Fruit fly (Drosophila melanogaster) whole organism, wandering third instar larva: ENCODE results near the gene nop5.
A peak's percentile ranks its signal among the peaks of the same experiment; 100 is the strongest.

Experiments used
- Abd-B ChIP-seq: fragments of >200 bp; optimal IDR thresholded peaks from 2 replicates; lab custom pipeline; 2017; ENCODE audit warnings: missing biosample characterization, missing genetic modification characterization
- CG32264 ChIP-seq: fragments of 200-800 bp; sonication (Bioruptor generic); optimal IDR thresholded peaks from 2 replicates; lab custom pipeline; 2016; ENCODE audit warnings: missing biosample characterization, missing genetic modification characterization
- CG9705 ChIP-seq: fragments of 200-800 bp; sonication (Bioruptor generic); optimal IDR thresholded peaks from 2 replicates; lab custom pipeline; 2018; ENCODE audit warnings: missing biosample characterization, mild to moderate bottlenecking, missing genetic modification characterization
- CrebA ChIP-seq: fragments of 200-800 bp; sonication (Bioruptor generic); optimal IDR thresholded peaks from 2 replicates; lab custom pipeline; 2016; ENCODE audit warnings: missing biosample characterization, mild to moderate bottlenecking, missing genetic modification characterization, borderline replicate concordance
- Dfd ChIP-seq: fragments of >200 bp; optimal IDR thresholded peaks from 2 replicates; lab custom pipeline; 2017; ENCODE audit warnings: missing biosample characterization, missing genetic modification characterization
- Dif ChIP-seq: fragments of 200-275, 200-300 bp; sonication (Bioruptor generic); optimal IDR thresholded peaks from 2 replicates; lab custom pipeline; 2018; ENCODE audit warnings: missing biosample characterization, missing genetic modification characterization; ENCODE audit not compliant: partially characterized antibody
- GATAd ChIP-seq: sonication (Bioruptor generic); optimal IDR thresholded peaks from 2 replicates; lab custom pipeline; 2016; ENCODE audit warnings: missing biosample characterization, missing genetic modification characterization
- HLH106 ChIP-seq: fragments of 200-800 bp; optimal IDR thresholded peaks from 3 replicates; lab custom pipeline; 2019; ENCODE audit warnings: missing biosample characterization, mild to moderate bottlenecking, missing genetic modification characterization, moderate library complexity
- Hnf4 ChIP-seq: fragments of 200-800 bp; sonication (Bioruptor generic); optimal IDR thresholded peaks from 2 replicates; lab custom pipeline; 2016; ENCODE audit warnings: missing biosample characterization, mild to moderate bottlenecking, missing genetic modification characterization
- Hr83 ChIP-seq: fragments of 200-300 bp; sonication (Bioruptor generic); optimal IDR thresholded peaks from 2 replicates; lab custom pipeline; 2016; ENCODE audit warnings: missing biosample characterization, mild to moderate bottlenecking, missing genetic modification characterization, moderate library complexity; ENCODE audit not compliant: poor library complexity, severe bottlenecking
- Jra ChIP-seq: sonication (Bioruptor generic); optimal IDR thresholded peaks from 2 replicates; lab custom pipeline; 2016; ENCODE audit warnings: missing biosample characterization, missing genetic modification characterization
- Mio ChIP-seq: sonication (Bioruptor generic); optimal IDR thresholded peaks from 2 replicates; lab custom pipeline; 2016; ENCODE audit warnings: missing biosample characterization, missing genetic modification characterization
- Myc ChIP-seq: fragments of >200 bp; optimal IDR thresholded peaks from 2 replicates; lab custom pipeline; 2017
- N ChIP-seq: fragments of >200 bp; optimal IDR thresholded peaks from 2 replicates; lab custom pipeline; 2018; ENCODE audit warnings: missing biosample characterization, missing external identifiers, missing genetic modification characterization
- OdsH ChIP-seq: fragments of 200-800 bp; sonication (Bioruptor generic); optimal IDR thresholded peaks from 2 replicates; lab custom pipeline; 2016; ENCODE audit warnings: missing biosample characterization, mild to moderate bottlenecking, missing genetic modification characterization
- Rel ChIP-seq, 2 experiments: fragments of 200-800 bp; sonication (Bioruptor generic) in 1 of 2; optimal IDR thresholded peaks; 2 replicates in 1 of 2; 3 replicates in 1 of 2; lab custom pipeline; 2016 to 2019; ENCODE audit warnings: mild to moderate bottlenecking in 2 of 2, missing biosample characterization in 2 of 2, missing genetic modification characterization in 2 of 2, moderate library complexity in 1 of 2
- Sp1 ChIP-seq: fragments of 200-800 bp; sonication (Bioruptor generic); optimal IDR thresholded peaks from 3 replicates; lab custom pipeline; 2019; ENCODE audit warnings: missing biosample characterization, mild to moderate bottlenecking, missing genetic modification characterization, moderate library complexity
- Vsx2 ChIP-seq: fragments of 200-300, 225-300 bp; sonication (Bioruptor generic); optimal IDR thresholded peaks from 2 replicates; lab custom pipeline; 2018; ENCODE audit warnings: missing biosample characterization, missing genetic modification characterization; ENCODE audit not compliant: partially characterized antibody
- br ChIP-seq: fragments of 200-800 bp; sonication (Bioruptor generic); optimal IDR thresholded peaks from 2 replicates; lab custom pipeline; 2016; ENCODE audit warnings: missing biosample characterization, missing genetic modification characterization
- brk ChIP-seq: fragments of 200-800 bp; sonication (Bioruptor generic); optimal IDR thresholded peaks from 2 replicates; lab custom pipeline; 2016; ENCODE audit warnings: missing biosample characterization, mild to moderate bottlenecking, missing genetic modification characterization
- dl ChIP-seq, 2 experiments: fragments of 175-275, 200-275 bp in 1 of 2; fragments of 200-275 bp in 1 of 2; sonication (Bioruptor generic); optimal IDR thresholded peaks; lab custom pipeline; 2018; ENCODE audit warnings: mild to moderate bottlenecking in 2 of 2, missing biosample characterization in 2 of 2, missing genetic modification characterization in 2 of 2, moderate library complexity in 2 of 2; ENCODE audit not compliant: partially characterized antibody in 2 of 2, insufficient read depth in 1 of 2
- dmrt93B ChIP-seq: fragments of 200-800 bp; sonication (Bioruptor generic); optimal IDR thresholded peaks from 2 replicates; lab custom pipeline; 2018; ENCODE audit warnings: missing biosample characterization, mild to moderate bottlenecking, missing genetic modification characterization
- dsf ChIP-seq: sonication (Bioruptor generic); optimal IDR thresholded peaks from 2 replicates; lab custom pipeline; 2016; ENCODE audit warnings: missing biosample characterization, missing genetic modification characterization, borderline replicate concordance
- ey ChIP-seq: fragments of 200-800 bp; sonication (Bioruptor generic); optimal IDR thresholded peaks from 2 replicates; lab custom pipeline; 2016; ENCODE audit warnings: missing biosample characterization, missing genetic modification characterization
- foxo ChIP-seq, 2 experiments: fragments of 200-800 bp; sonication (Bioruptor generic); optimal IDR thresholded peaks; 2 replicates in 1 of 2; 3 replicates in 1 of 2; lab custom pipeline; 2016 to 2017; ENCODE audit warnings: missing biosample characterization in 2 of 2, missing genetic modification characterization in 2 of 2
- fru ChIP-seq: fragments of 200-800 bp; sonication (Bioruptor generic); optimal IDR thresholded peaks from 3 replicates; lab custom pipeline; 2016; ENCODE audit warnings: missing biosample characterization, mild to moderate bottlenecking, missing genetic modification characterization
- h ChIP-seq: fragments of 200-800 bp; sonication (Bioruptor generic); optimal IDR thresholded peaks from 3 replicates; lab custom pipeline; 2016; ENCODE audit warnings: missing biosample characterization, mild to moderate bottlenecking, missing genetic modification characterization
- jim ChIP-seq: fragments of 175-275, 200-325 bp; sonication (Bioruptor generic); optimal IDR thresholded peaks from 2 replicates; lab custom pipeline; 2016; ENCODE audit warnings: missing biosample characterization, mild to moderate bottlenecking, missing genetic modification characterization
- lola ChIP-seq: fragments of >200 bp; optimal IDR thresholded peaks from 2 replicates; lab custom pipeline; 2017; ENCODE audit warnings: missing biosample characterization, missing genetic modification characterization
- pan ChIP-seq: fragments of >200 bp; optimal IDR thresholded peaks from 2 replicates; lab custom pipeline; 2017
- psq ChIP-seq: fragments of 200-800 bp; sonication (Bioruptor generic); optimal IDR thresholded peaks from 3 replicates; lab custom pipeline; 2017; ENCODE audit warnings: missing biosample characterization, mild to moderate bottlenecking, missing genetic modification characterization, moderate library complexity
- rgr ChIP-seq: fragments of 200-800 bp; sonication (Bioruptor generic); optimal IDR thresholded peaks from 3 replicates; lab custom pipeline; 2016; ENCODE audit warnings: missing biosample characterization, mild to moderate bottlenecking, missing genetic modification characterization
- sage ChIP-seq: fragments of 200-800 bp; sonication (Bioruptor generic); optimal IDR thresholded peaks from 2 replicates; lab custom pipeline; 2016; ENCODE audit warnings: missing biosample characterization, mild to moderate bottlenecking, missing genetic modification characterization
- sv ChIP-seq: fragments of 200-800 bp; sonication (Bioruptor generic); optimal IDR thresholded peaks from 3 replicates; lab custom pipeline; 2016; ENCODE audit warnings: missing biosample characterization, missing genetic modification characterization
- tai ChIP-seq: sonication (Bioruptor generic); optimal IDR thresholded peaks from 2 replicates; lab custom pipeline; 2016; ENCODE audit warnings: missing biosample characterization, missing genetic modification characterization
- usp ChIP-seq: fragments of >200 bp; optimal IDR thresholded peaks from 2 replicates; lab custom pipeline; 2017; ENCODE audit warnings: missing biosample characterization, missing genetic modification characterization
- woc ChIP-seq: sonication (Bioruptor generic); optimal IDR thresholded peaks from 2 replicates; lab custom pipeline; 2016; ENCODE audit warnings: missing biosample characterization, mild to moderate bottlenecking, missing genetic modification characterization

Gene nop5

DNA sequence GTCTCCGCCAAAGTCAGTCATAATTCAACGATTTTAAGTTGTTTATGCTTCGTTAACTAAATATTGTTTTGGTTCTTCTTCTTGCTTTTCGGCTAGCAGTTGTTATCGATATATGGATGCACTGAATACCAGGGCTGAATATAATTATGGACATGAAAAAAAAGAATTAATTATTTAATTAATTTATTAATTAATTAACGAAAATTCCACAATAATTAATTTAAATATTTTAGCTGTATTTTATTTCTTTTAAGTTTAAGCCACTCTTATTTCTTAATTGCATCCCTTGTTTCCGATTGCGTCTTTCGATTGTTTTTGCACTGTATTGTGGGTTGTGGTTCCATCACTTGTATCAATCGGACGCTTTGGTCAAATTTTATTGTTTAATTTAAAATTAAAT lies 31.6 kb upstream of the nop5 start, which contains the start of the genes Gas41 and SA1:
Gene Gas41 (minus strand): TSS at position 112 of the 400 bp plus-strand sequence.
Gene SA1 (plus strand): TSS at position 326 of the 400 bp plus-strand sequence.
- TF ChIP-seq Hr83 (no peak), dsf (GFP tag; lab: Kevin White, UChicago) (peak; percentile 78), sage (GFP tag; lab: Kevin White, UChicago) (no peak), Mio (no peak), foxo (GFP tag; optimal IDR thresholded peaks at IDR 0.05; lab: Kevin White, UChicago) (no peak), rgr (GFP tag; lab: Kevin White, UChicago) (no peak), br (peak; percentile 62), lola (GFP tag; lab: Kevin White, UChicago) (no peak), Dfd (GFP tag; lab: Kevin White, UChicago) (no peak), ey (GFP tag; lab: Kevin White, UChicago) (peak; percentile 76), dmrt93B (GFP tag; lab: Kevin White, UChicago) (no peak), Abd-B (GFP tag; lab: Kevin White, UChicago) (no peak), Sp1 (GFP tag; lab: Kevin White, UChicago) (peak; percentile 90), Jra (GFP tag; lab: Kevin White, UChicago) (no peak), woc (no peak), jim (GFP tag; lab: Kevin White, UChicago) (no peak), Rel (GFP tag; optimal IDR thresholded peaks at IDR 0.05; lab: Kevin White, UChicago) (no peak), Rel (tag; optimal IDR thresholded peaks at IDR 0.05; lab: Kevin White, UChicago) (no peak), brk (GFP tag; lab: Kevin White, UChicago) (no peak), CG9705 (GFP tag; lab: Kevin White, UChicago) (peak; percentile 64), psq (GFP tag; lab: Kevin White, UChicago) (peak; percentile 44), dl (GFP tag; optimal IDR thresholded peaks at IDR 0.05; lab: Kevin White, UChicago; ENCODE audit: insufficient read depth in 1 of 2, partially characterized antibody in 2 of 2) (no peak), tai (no peak), usp (no peak), sv (peak; percentile 44), Myc (no peak), GATAd (GFP tag; lab: Kevin White, UChicago) (no peak), pan (lab: Kevin White, UChicago) (no peak), h (GFP tag; lab: Kevin White, UChicago) (no peak), OdsH (GFP tag; lab: Kevin White, UChicago) (peak; percentile 88), fru (GFP tag; lab: Kevin White, UChicago) (no peak), CG32264 (GFP tag; lab: Kevin White, UChicago) (no peak), Hnf4 (GFP tag; lab: Kevin White, UChicago) (no peak), HLH106 (tag; lab: Kevin White, UChicago) (peak; percentile 91), N (no peak), Vsx2 (GFP tag; lab: Kevin White, UChicago) (no peak), Dif (GFP tag; lab: Kevin White, UChicago) (no peak)
- TF ChIP-seq, all 38 proteins: peak for 9

DNA sequence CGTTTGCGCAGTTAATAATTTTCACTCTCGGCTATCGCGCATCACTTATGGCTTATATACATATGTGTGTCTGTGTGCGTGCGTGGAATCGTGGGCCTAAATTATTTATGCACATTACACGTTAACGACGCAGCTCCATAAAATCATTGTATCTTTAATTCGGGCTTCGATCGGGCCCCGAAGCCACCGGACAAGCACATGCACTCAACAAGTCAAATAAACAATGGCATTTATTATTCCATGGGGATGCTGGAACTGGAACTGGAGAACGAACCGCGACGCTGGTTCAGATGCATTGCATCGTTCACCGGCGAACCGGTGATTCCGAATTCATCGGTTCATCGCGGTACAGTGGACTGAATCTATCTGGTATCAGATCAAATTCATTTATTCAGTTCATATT lies 30.0 kb upstream of the nop5 start, which contains the start of gene ihog:
Gene ihog (minus strand): TSS at position 269 of the 403 bp plus-strand sequence.
- TF ChIP-seq brk (GFP tag; lab: Kevin White, UChicago) = no peak
- TF ChIP-seq woc = peak; percentile 77
- TF ChIP-seq, all 38 proteins: peak for 1

DNA sequence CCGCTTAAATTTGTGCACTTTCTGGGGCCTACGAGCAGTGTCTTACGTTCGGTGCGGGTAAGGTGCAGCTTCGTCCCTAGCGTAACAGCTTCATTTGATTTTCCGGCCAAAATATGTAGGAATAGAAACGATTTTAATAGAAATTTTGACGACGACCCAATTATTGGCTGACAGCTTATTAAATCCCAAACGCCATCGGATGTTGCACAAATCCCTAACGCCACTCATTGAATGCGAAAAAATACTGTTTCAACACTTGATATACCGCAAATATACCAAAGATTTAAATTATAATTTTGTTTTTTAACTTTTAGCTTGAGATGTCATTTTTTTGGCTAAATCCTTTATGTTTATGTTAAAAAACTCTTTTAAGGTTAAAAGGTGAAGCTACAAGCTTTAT lies 26.5 kb upstream of the nop5 start, which contains the start of gene Fgop2:
Gene Fgop2 (minus strand): TSS at position 202 of the 400 bp plus-strand sequence.
- TF ChIP-seq CrebA (no peak), woc (no peak), dmrt93B (GFP tag; lab: Kevin White, UChicago) (no peak), CG9705 (GFP tag; lab: Kevin White, UChicago) (no peak), Rel (GFP tag; optimal IDR thresholded peaks at IDR 0.05; lab: Kevin White, UChicago) (no peak), Rel (tag; optimal IDR thresholded peaks at IDR 0.05; lab: Kevin White, UChicago) (peak; percentile 7), sv (no peak), Dfd (GFP tag; lab: Kevin White, UChicago) (no peak), Dif (GFP tag; lab: Kevin White, UChicago) (no peak)
